Worm (Caenorhabditis elegans) whole organism, L3 larva: ENCODE data around the gene lin-2.

Experiments
- R02D3.7 ChIP-seq: fragments of 150-350 bp; optimal IDR thresholded peaks from 2 replicates; lab custom pipeline; 2014; ENCODE audit warnings: missing biosample characterization, missing genetic modification characterization
- ZK546.5 ChIP-seq: sonication (generic microtip); optimal IDR thresholded peaks from 2 replicates; lab custom pipeline; 2017; ENCODE audit warnings: missing biosample characterization, missing genetic modification characterization
- aly-2 ChIP-seq: fragments of 150-350 bp; optimal IDR thresholded peaks from 2 replicates; lab custom pipeline; 2014; ENCODE audit warnings: missing biosample characterization, missing genetic modification characterization
- ama-1 ChIP-seq: fragments of 150-350 bp; optimal IDR thresholded peaks from 2 replicates; lab custom pipeline; 2018
- ceh-16 ChIP-seq: sonication (generic microtip); optimal IDR thresholded peaks from 2 replicates; lab custom pipeline; 2017; ENCODE audit warnings: missing biosample characterization, missing genetic modification characterization
- ceh-28 ChIP-seq: fragments of 150-350 bp; optimal IDR thresholded peaks from 2 replicates; lab custom pipeline; 2014; ENCODE audit warnings: missing biosample characterization, missing genetic modification reagents, missing genetic modification characterization
- ceh-82 ChIP-seq: fragments of 150-350 bp; optimal IDR thresholded peaks from 2 replicates; lab custom pipeline; 2014; ENCODE audit warnings: missing biosample characterization, missing genetic modification characterization
- ceh-9 ChIP-seq: sonication (generic microtip); optimal IDR thresholded peaks from 2 replicates; lab custom pipeline; 2018; ENCODE audit warnings: missing biosample characterization, missing genetic modification characterization
- daf-12 ChIP-seq: fragments of 150-350 bp; optimal IDR thresholded peaks from 2 replicates; lab custom pipeline; 2014; ENCODE audit warnings: missing biosample characterization, missing genetic modification reagents, missing genetic modification characterization
- egl-27 ChIP-seq: sonication (generic microtip); optimal IDR thresholded peaks from 4 replicates; lab custom pipeline; 2017; ENCODE audit warnings: missing biosample characterization, missing genetic modification reagents, missing genetic modification characterization
- egl-5 ChIP-seq: fragments of 150-350 bp; optimal IDR thresholded peaks from 2 replicates; lab custom pipeline; 2017; ENCODE audit warnings: missing biosample characterization, missing genetic modification reagents, missing genetic modification characterization, inconsistent platforms
- elt-2 ChIP-seq: sonication (generic microtip); optimal IDR thresholded peaks from 2 replicates; lab custom pipeline; 2016; ENCODE audit warnings: missing genetic modification reagents, mild to moderate bottlenecking, missing genetic modification characterization, missing compliant biosample characterization
- elt-3 ChIP-seq, 3 experiments: fragments of 150-350 bp in 1 of 3; sonication (generic microtip) in 2 of 3; optimal IDR thresholded peaks; 2 replicates in 2 of 3; 4 replicates in 1 of 3; lab custom pipeline; 2014 to 2017; ENCODE audit warnings: missing biosample characterization in 3 of 3, missing genetic modification characterization in 3 of 3
- eor-1 ChIP-seq, 2 experiments: fragments of 150-350 bp; optimal IDR thresholded peaks; 2 replicates each; lab custom pipeline; 2014 to 2018; ENCODE audit warnings: missing biosample characterization in 2 of 2, missing genetic modification characterization in 2 of 2
- fkh-10 ChIP-seq: sonication (generic microtip); optimal IDR thresholded peaks from 2 replicates; lab custom pipeline; 2017; ENCODE audit warnings: missing biosample characterization, missing genetic modification reagents, missing genetic modification characterization
- fkh-2 ChIP-seq: fragments of 150-350 bp; optimal IDR thresholded peaks from 2 replicates; lab custom pipeline; 2014; ENCODE audit warnings: missing biosample characterization, missing genetic modification reagents, missing genetic modification characterization
- fos-1 ChIP-seq: fragments of 150-350 bp; optimal IDR thresholded peaks from 2 replicates; lab custom pipeline; 2014; ENCODE audit warnings: missing biosample characterization, missing genetic modification characterization
- hmg-11 ChIP-seq: sonication (generic microtip); optimal IDR thresholded peaks from 2 replicates; lab custom pipeline; 2016; ENCODE audit warnings: missing genetic modification characterization, missing compliant biosample characterization
- jun-1 ChIP-seq: fragments of 150-350 bp; optimal IDR thresholded peaks from 2 replicates; lab custom pipeline; 2014; ENCODE audit warnings: missing biosample characterization, missing genetic modification reagents, missing genetic modification characterization
- lin-15B ChIP-seq: fragments of 150-350 bp; optimal IDR thresholded peaks from 2 replicates; lab custom pipeline; 2014; ENCODE audit warnings: missing biosample characterization, missing genetic modification characterization
- lin-39 ChIP-seq: fragments of 150-350 bp; optimal IDR thresholded peaks from 2 replicates; lab custom pipeline; 2018; ENCODE audit warnings: missing biosample characterization, missing genetic modification reagents, missing genetic modification characterization
- lsy-12 ChIP-seq: sonication (generic microtip); optimal IDR thresholded peaks from 2 replicates; lab custom pipeline; 2016; ENCODE audit warnings: mild to moderate bottlenecking, missing genetic modification characterization, missing compliant biosample characterization
- mdl-1 ChIP-seq: fragments of 150-350 bp; optimal IDR thresholded peaks from 2 replicates; lab custom pipeline; 2014; ENCODE audit warnings: missing biosample characterization, missing genetic modification characterization
- mml-1 ChIP-seq: fragments of 150-350 bp; sonication (generic microtip); optimal IDR thresholded peaks from 3 replicates; lab custom pipeline; 2014; ENCODE audit warnings: missing biosample characterization, missing genetic modification characterization
- nhr-11 ChIP-seq: fragments of 150-350 bp; optimal IDR thresholded peaks from 2 replicates; lab custom pipeline; 2014; ENCODE audit warnings: missing biosample characterization, missing genetic modification characterization
- nhr-12 ChIP-seq: fragments of 150-350 bp; optimal IDR thresholded peaks from 2 replicates; lab custom pipeline; 2014; ENCODE audit warnings: missing biosample characterization, missing genetic modification characterization
- nhr-23 ChIP-seq: fragments of 150-350 bp; optimal IDR thresholded peaks from 2 replicates; lab custom pipeline; 2014; ENCODE audit warnings: missing biosample characterization, missing genetic modification reagents, missing genetic modification characterization
- nhr-237 ChIP-seq: fragments of 150-350 bp; optimal IDR thresholded peaks from 2 replicates; lab custom pipeline; 2014; ENCODE audit warnings: missing biosample characterization, missing genetic modification characterization
- nhr-25 ChIP-seq: sonication (generic microtip); optimal IDR thresholded peaks from 2 replicates; lab custom pipeline; 2017; ENCODE audit warnings: missing biosample characterization, missing genetic modification characterization
- nhr-28 ChIP-seq: fragments of 150-350 bp; optimal IDR thresholded peaks from 2 replicates; lab custom pipeline; 2014; ENCODE audit warnings: missing biosample characterization, missing genetic modification characterization
- nhr-43 ChIP-seq: sonication (generic microtip); optimal IDR thresholded peaks from 2 replicates; lab custom pipeline; 2016; ENCODE audit warnings: mild to moderate bottlenecking, missing genetic modification characterization, missing compliant biosample characterization; ENCODE audit not compliant: poor library complexity, severe bottlenecking
- nhr-67 ChIP-seq: fragments of 150-350 bp; optimal IDR thresholded peaks from 2 replicates; lab custom pipeline; 2014; ENCODE audit warnings: missing biosample characterization, missing genetic modification characterization
- nhr-76 ChIP-seq: fragments of 150-350 bp; sonication (generic microtip); optimal IDR thresholded peaks from 5 replicates; lab custom pipeline; 2014; ENCODE audit warnings: missing biosample characterization, missing genetic modification characterization
- nhr-77 ChIP-seq: fragments of 150-350 bp; optimal IDR thresholded peaks from 2 replicates; lab custom pipeline; 2014; ENCODE audit warnings: missing biosample characterization, missing genetic modification characterization
- pha-4 ChIP-seq: fragments of 150-350 bp; optimal IDR thresholded peaks from 2 replicates; lab custom pipeline; 2014; ENCODE audit warnings: missing biosample characterization, missing genetic modification reagents, missing genetic modification characterization
- pqm-1 ChIP-seq: fragments of 150-350 bp; optimal IDR thresholded peaks from 2 replicates; lab custom pipeline; 2017; ENCODE audit warnings: missing biosample characterization, missing genetic modification characterization, inconsistent platforms
- sea-2 ChIP-seq: fragments of 150-350 bp; sonication (generic microtip); optimal IDR thresholded peaks from 4 replicates; lab custom pipeline; 2014; ENCODE audit warnings: missing biosample characterization, missing genetic modification reagents, missing genetic modification characterization
- skn-1 ChIP-seq: fragments of 150-350 bp; optimal IDR thresholded peaks from 2 replicates; lab custom pipeline; 2014; ENCODE audit warnings: missing biosample characterization, missing genetic modification characterization
- snpc-4 ChIP-seq: fragments of 150-350 bp; optimal IDR thresholded peaks from 2 replicates; lab custom pipeline; 2014; ENCODE audit warnings: missing biosample characterization, missing genetic modification characterization
- tbx-2 ChIP-seq: sonication (generic microtip); optimal IDR thresholded peaks from 2 replicates; lab custom pipeline; 2016; ENCODE audit warnings: mild to moderate bottlenecking, missing genetic modification characterization, missing compliant biosample characterization
- unc-39 ChIP-seq: sonication (generic microtip); optimal IDR thresholded peaks from 4 replicates; lab custom pipeline; 2017; ENCODE audit warnings: missing biosample characterization, missing genetic modification characterization
- unc-62 ChIP-seq: fragments of 150-350 bp; sonication (generic microtip); optimal IDR thresholded peaks from 4 replicates; lab custom pipeline; 2014; ENCODE audit warnings: missing biosample characterization, missing genetic modification reagents, missing genetic modification characterization
- zag-1 ChIP-seq: fragments of 150-350 bp; optimal IDR thresholded peaks from 2 replicates; lab custom pipeline; 2014; ENCODE audit warnings: missing biosample characterization, missing genetic modification characterization
- ztf-11 ChIP-seq: fragments of 150-350 bp; optimal IDR thresholded peaks from 2 replicates; lab custom pipeline; 2014; ENCODE audit warnings: missing biosample characterization, missing genetic modification characterization
- ztf-4 ChIP-seq: fragments of 150-350 bp; optimal IDR thresholded peaks from 2 replicates; lab custom pipeline; 2014; ENCODE audit warnings: missing biosample characterization, missing genetic modification characterization

The lin-2 gene

DNA sequence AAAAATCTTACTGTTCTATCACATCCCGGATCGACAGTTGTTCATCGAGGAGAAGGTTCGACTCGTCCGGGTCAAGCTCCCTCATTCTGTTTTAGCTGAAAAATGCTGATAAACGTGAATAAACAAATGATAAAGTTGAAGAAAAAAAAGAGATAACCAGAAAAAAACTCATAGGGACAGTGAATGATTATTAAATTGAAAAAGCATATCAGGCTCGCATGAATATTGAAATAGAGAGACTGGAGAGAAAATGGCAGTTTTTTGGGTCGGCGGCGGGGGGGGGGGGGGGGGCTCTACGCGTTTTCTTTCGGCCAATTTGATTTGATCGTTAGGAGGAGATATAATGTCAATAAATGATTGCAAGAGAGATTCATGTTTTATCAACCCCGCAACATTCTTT, at the start of gene lin-2:
Gene lin-2, minus strand, starts transcription at position 101 of the 400 bp plus-strand sequence.
- no peak for TF ChIP-seq sea-2 (GFP tag; lab: Kevin White, UChicago)
- no peak for TF ChIP-seq nhr-23 (tag; lab: Kevin White, UChicago)
- no peak for TF ChIP-seq unc-62 (GFP tag; lab: Kevin White, UChicago)
- peak; percentile 37 for TF ChIP-seq elt-2 (tag; lab: Kevin White, UChicago)
- TF ChIP-seq nhr-76 (tag; lab: Kevin White, UChicago) = no peak

DNA sequence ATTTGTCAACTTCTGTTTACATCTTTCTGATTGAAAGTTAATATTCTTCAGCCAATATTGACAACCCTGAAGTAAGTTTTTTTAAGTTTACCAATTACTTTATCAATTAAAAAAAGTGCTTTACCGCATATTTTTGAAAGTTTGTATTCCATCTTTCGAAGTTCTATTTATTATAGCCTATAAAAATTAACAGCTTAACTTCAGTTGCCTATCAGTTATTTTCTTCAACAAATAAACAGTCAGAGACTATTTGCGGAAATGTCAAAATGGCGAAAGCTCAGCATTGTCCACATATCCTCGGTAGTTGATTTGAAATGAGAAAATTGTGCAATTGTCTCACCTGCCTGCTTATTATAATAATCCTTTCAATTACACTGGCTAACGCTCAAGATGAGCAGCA, 49.7 kb upstream of the lin-2 start, which contains the start of gene T18D3.5:
Gene T18D3.5, plus strand, starts transcription at position 301 of the 400 bp plus-strand sequence.
- no peak for TF ChIP-seq mdl-1 (tag; lab: Kevin White, UChicago)
- TF ChIP-seq jun-1 (tag; lab: Kevin White, UChicago) = no peak
- no peak for TF ChIP-seq nhr-28
- TF ChIP-seq nhr-77 = no peak
- no peak for TF ChIP-seq nhr-12 (tag; lab: Kevin White, UChicago)
- TF ChIP-seq nhr-25 (tag; lab: Kevin White, UChicago) = no peak
- no peak for TF ChIP-seq egl-27 (tag; lab: Kevin White, UChicago)
- TF ChIP-seq ceh-9 (tag; lab: Kevin White, UChicago) = no peak
- no peak for TF ChIP-seq pqm-1 (tag; lab: Kevin White, UChicago)
- TF ChIP-seq fkh-2 (tag; lab: Kevin White, UChicago) = no peak
- no peak for TF ChIP-seq skn-1 (tag; lab: Kevin White, UChicago)
- TF ChIP-seq snpc-4 = no peak
- TF ChIP-seq ztf-11 (tag; lab: Kevin White, UChicago) = no peak
- TF ChIP-seq elt-2 (tag; lab: Kevin White, UChicago) = no peak
- TF ChIP-seq fkh-10 = no peak
- no peak for TF ChIP-seq sea-2 (GFP tag; lab: Kevin White, UChicago)

DNA sequence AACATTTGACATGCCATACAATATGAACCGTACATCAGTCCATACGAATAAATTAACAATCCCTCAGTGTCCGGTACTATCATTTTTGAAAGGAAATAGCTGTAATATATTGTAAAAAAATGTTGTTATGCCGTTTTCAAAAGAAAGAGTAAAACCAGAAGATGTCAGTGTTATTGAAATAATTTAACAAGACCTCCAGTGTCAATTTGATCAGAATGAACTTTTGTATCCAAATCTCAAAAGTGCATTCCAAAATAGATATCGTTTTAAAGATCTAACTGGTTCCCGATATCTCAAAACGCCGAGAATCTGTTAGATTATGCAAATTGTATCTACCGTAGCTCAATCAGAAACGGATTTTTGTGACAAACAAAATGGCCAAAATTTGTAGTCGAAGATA, 47.7 kb upstream of the lin-2 start, which contains the start of gene odr-7:
Gene odr-7, minus strand, starts transcription at position 101 of the 400 bp plus-strand sequence.
- TF ChIP-seq jun-1 (tag; lab: Kevin White, UChicago) (no peak), mdl-1 (tag; lab: Kevin White, UChicago) (no peak), ztf-11 (tag; lab: Kevin White, UChicago) (no peak)

DNA sequence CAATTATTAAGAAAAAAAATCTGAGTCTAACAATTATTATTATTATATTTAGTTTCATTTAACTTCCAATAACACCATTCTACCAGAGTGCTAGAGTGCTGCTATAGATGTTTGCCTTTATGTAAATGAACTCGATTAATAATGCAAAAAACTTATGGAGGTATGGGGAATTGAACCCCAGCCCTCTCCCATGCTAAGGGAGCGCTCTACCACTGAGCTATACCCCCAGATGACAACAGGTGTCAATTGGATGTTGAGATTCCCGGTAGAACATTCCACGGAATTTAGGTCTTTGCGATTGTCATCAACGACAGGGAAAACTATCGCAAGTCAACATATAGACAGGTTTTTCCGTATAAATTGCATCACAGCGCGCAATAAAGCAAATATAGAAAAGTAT, 44.2 kb upstream of the lin-2 start:
- no peak for TF ChIP-seq lin-39 (tag; lab: Kevin White, UChicago)
- TF ChIP-seq R02D3.7 = peak; percentile 36
- TF ChIP-seq fkh-10 = no peak
- TF ChIP-seq snpc-4 = no peak
- peak; percentile 23 for TF ChIP-seq egl-5 (tag; lab: Kevin White, UChicago)
- TF ChIP-seq nhr-23 (tag; lab: Kevin White, UChicago) = peak; percentile 80
- no peak for TF ChIP-seq ama-1 (lab: Kevin White, UChicago)
- peak; percentile 38 for TF ChIP-seq nhr-43
- TF ChIP-seq ceh-9 (tag; lab: Kevin White, UChicago) = no peak
- no peak for TF ChIP-seq skn-1 (tag; lab: Kevin White, UChicago)
- TF ChIP-seq elt-3 (tag; optimal IDR thresholded peaks at IDR 0.05; lab: Kevin White, UChicago) = peak in 1 of 3 experiments; percentile 61
- TF ChIP-seq eor-1 (tag; optimal IDR thresholded peaks at IDR 0.05; lab: Kevin White, UChicago) = no peak
- no peak for TF ChIP-seq nhr-11 (tag; lab: Kevin White, UChicago)
- TF ChIP-seq nhr-12 (tag; lab: Kevin White, UChicago) = no peak
- no peak for TF ChIP-seq ceh-82
- no peak for TF ChIP-seq nhr-77
- no peak for TF ChIP-seq ztf-4 (tag; lab: Kevin White, UChicago)
- peak; percentile 77 for TF ChIP-seq pha-4 (tag; lab: Kevin White, UChicago)
- TF ChIP-seq nhr-237 = no peak
- TF ChIP-seq zag-1 = no peak
- TF ChIP-seq mdl-1 (tag; lab: Kevin White, UChicago) = no peak
- peak; percentile 66 for TF ChIP-seq pqm-1 (tag; lab: Kevin White, UChicago)
- no peak for TF ChIP-seq nhr-67 (tag; lab: Kevin White, UChicago)
- TF ChIP-seq nhr-28 = peak; percentile 33
- TF ChIP-seq egl-27 (tag; lab: Kevin White, UChicago) = peak; percentile 2
- TF ChIP-seq jun-1 (tag; lab: Kevin White, UChicago) = no peak
- no peak for TF ChIP-seq daf-12 (tag; lab: Kevin White, UChicago)
- no peak for TF ChIP-seq aly-2 (tag; lab: Kevin White, UChicago)
- no peak for TF ChIP-seq fos-1 (tag; lab: Kevin White, UChicago)
- TF ChIP-seq ZK546.5 = no peak
- no peak for TF ChIP-seq ceh-28 (tag; lab: Kevin White, UChicago)
- peak; percentile 80 for TF ChIP-seq nhr-25 (tag; lab: Kevin White, UChicago)
- no peak for TF ChIP-seq unc-62 (GFP tag; lab: Kevin White, UChicago)
- TF ChIP-seq ceh-16 = no peak
- TF ChIP-seq mml-1 = no peak
- TF ChIP-seq hmg-11 (tag; lab: Kevin White, UChicago) = no peak
- no peak for TF ChIP-seq tbx-2 (tag; lab: Kevin White, UChicago)
- TF ChIP-seq lin-15B = no peak
- TF ChIP-seq ztf-11 (tag; lab: Kevin White, UChicago) = no peak
- TF ChIP-seq lsy-12 (tag; lab: Kevin White, UChicago) = peak; percentile 49
- TF ChIP-seq unc-39 (tag; lab: Kevin White, UChicago) = no peak
- peak; percentile 52 for TF ChIP-seq elt-2 (tag; lab: Kevin White, UChicago)
- TF ChIP-seq fkh-2 (tag; lab: Kevin White, UChicago) = no peak
